Worm (Caenorhabditis elegans): Measurements from ENCODE around the gene T24F1.4.
A peak's percentile ranks its signal among the peaks of the same experiment; 100 is the strongest.

DNA sequence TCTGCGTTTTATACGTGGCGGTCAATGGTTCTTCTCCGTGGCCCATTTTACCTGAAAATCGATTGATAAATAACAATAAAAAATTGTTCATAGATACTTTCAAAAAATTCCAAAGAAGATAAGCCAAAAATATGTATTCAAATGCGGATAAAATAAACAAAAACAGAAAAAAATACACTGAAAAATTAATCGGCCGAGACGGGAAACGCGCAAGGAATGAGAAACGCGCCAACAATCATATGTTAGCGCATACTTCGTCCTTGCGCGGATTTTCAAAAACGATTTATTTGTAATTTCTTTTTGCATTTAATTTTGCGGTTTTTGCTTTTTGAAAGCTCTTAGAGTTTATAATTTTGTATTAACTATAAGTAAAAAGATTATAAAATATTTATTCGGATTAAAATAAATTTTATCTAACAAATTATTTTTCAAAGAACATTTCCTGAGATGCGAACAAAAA is 31.5 kb upstream of the T24F1.4 start, which contains the start of gene nduf-11:
- TF ChIP-seq ceh-82 (tag; optimal IDR thresholded peaks at IDR 0.05) (peak; percentile 82 to 90 (median 87)), fos-1 (tag; optimal IDR thresholded peaks at IDR 0.05) (peak; percentile 77)
